Fruit fly (Drosophila melanogaster) whole organism, wandering third instar larva: ENCODE results near the gene CG15877.
A peak's percentile ranks its signal among the peaks of the same experiment; 100 is the strongest.

ENCODE experiments used
- Abd-B ChIP-seq: fragments of >200 bp; optimal IDR thresholded peaks from 2 replicates; lab custom pipeline; 2017; ENCODE audit warnings: missing biosample characterization, missing genetic modification characterization
- CG32264 ChIP-seq: fragments of 200-800 bp; sonication (Bioruptor generic); optimal IDR thresholded peaks from 2 replicates; lab custom pipeline; 2016; ENCODE audit warnings: missing biosample characterization, missing genetic modification characterization
- CG9705 ChIP-seq: fragments of 200-800 bp; sonication (Bioruptor generic); optimal IDR thresholded peaks from 2 replicates; lab custom pipeline; 2018; ENCODE audit warnings: missing biosample characterization, mild to moderate bottlenecking, missing genetic modification characterization
- CrebA ChIP-seq: fragments of 200-800 bp; sonication (Bioruptor generic); optimal IDR thresholded peaks from 2 replicates; lab custom pipeline; 2016; ENCODE audit warnings: missing biosample characterization, mild to moderate bottlenecking, missing genetic modification characterization, borderline replicate concordance
- Dfd ChIP-seq: fragments of >200 bp; optimal IDR thresholded peaks from 2 replicates; lab custom pipeline; 2017; ENCODE audit warnings: missing biosample characterization, missing genetic modification characterization
- Dif ChIP-seq: fragments of 200-275, 200-300 bp; sonication (Bioruptor generic); optimal IDR thresholded peaks from 2 replicates; lab custom pipeline; 2018; ENCODE audit warnings: missing biosample characterization, missing genetic modification characterization; ENCODE audit not compliant: partially characterized antibody
- GATAd ChIP-seq: sonication (Bioruptor generic); optimal IDR thresholded peaks from 2 replicates; lab custom pipeline; 2016; ENCODE audit warnings: missing biosample characterization, missing genetic modification characterization
- HLH106 ChIP-seq: fragments of 200-800 bp; optimal IDR thresholded peaks from 3 replicates; lab custom pipeline; 2019; ENCODE audit warnings: missing biosample characterization, mild to moderate bottlenecking, missing genetic modification characterization, moderate library complexity
- Hnf4 ChIP-seq: fragments of 200-800 bp; sonication (Bioruptor generic); optimal IDR thresholded peaks from 2 replicates; lab custom pipeline; 2016; ENCODE audit warnings: missing biosample characterization, mild to moderate bottlenecking, missing genetic modification characterization
- Hr78 ChIP-seq: fragments of >200 bp; optimal IDR thresholded peaks from 2 replicates; lab custom pipeline; 2017; ENCODE audit warnings: missing biosample characterization, missing genetic modification characterization
- Hr83 ChIP-seq: fragments of 200-300 bp; sonication (Bioruptor generic); optimal IDR thresholded peaks from 2 replicates; lab custom pipeline; 2016; ENCODE audit warnings: missing biosample characterization, mild to moderate bottlenecking, missing genetic modification characterization, moderate library complexity; ENCODE audit not compliant: poor library complexity, severe bottlenecking
- Jra ChIP-seq: sonication (Bioruptor generic); optimal IDR thresholded peaks from 2 replicates; lab custom pipeline; 2016; ENCODE audit warnings: missing biosample characterization, missing genetic modification characterization
- Mio ChIP-seq: sonication (Bioruptor generic); optimal IDR thresholded peaks from 2 replicates; lab custom pipeline; 2016; ENCODE audit warnings: missing biosample characterization, missing genetic modification characterization
- Myc ChIP-seq: fragments of >200 bp; optimal IDR thresholded peaks from 2 replicates; lab custom pipeline; 2017
- N ChIP-seq: fragments of >200 bp; optimal IDR thresholded peaks from 2 replicates; lab custom pipeline; 2018; ENCODE audit warnings: missing biosample characterization, missing external identifiers, missing genetic modification characterization
- OdsH ChIP-seq: fragments of 200-800 bp; sonication (Bioruptor generic); optimal IDR thresholded peaks from 2 replicates; lab custom pipeline; 2016; ENCODE audit warnings: missing biosample characterization, mild to moderate bottlenecking, missing genetic modification characterization
- Sp1 ChIP-seq: fragments of 200-800 bp; sonication (Bioruptor generic); optimal IDR thresholded peaks from 3 replicates; lab custom pipeline; 2019; ENCODE audit warnings: missing biosample characterization, mild to moderate bottlenecking, missing genetic modification characterization, moderate library complexity
- Vsx2 ChIP-seq: fragments of 200-300, 225-300 bp; sonication (Bioruptor generic); optimal IDR thresholded peaks from 2 replicates; lab custom pipeline; 2018; ENCODE audit warnings: missing biosample characterization, missing genetic modification characterization; ENCODE audit not compliant: partially characterized antibody
- br ChIP-seq: fragments of 200-800 bp; sonication (Bioruptor generic); optimal IDR thresholded peaks from 2 replicates; lab custom pipeline; 2016; ENCODE audit warnings: missing biosample characterization, missing genetic modification characterization
- brk ChIP-seq: fragments of 200-800 bp; sonication (Bioruptor generic); optimal IDR thresholded peaks from 2 replicates; lab custom pipeline; 2016; ENCODE audit warnings: missing biosample characterization, mild to moderate bottlenecking, missing genetic modification characterization
- dl ChIP-seq, 2 experiments: fragments of 175-275, 200-275 bp in 1 of 2; fragments of 200-275 bp in 1 of 2; sonication (Bioruptor generic); optimal IDR thresholded peaks; lab custom pipeline; 2018; ENCODE audit warnings: mild to moderate bottlenecking in 2 of 2, missing biosample characterization in 2 of 2, missing genetic modification characterization in 2 of 2, moderate library complexity in 2 of 2; ENCODE audit not compliant: partially characterized antibody in 2 of 2, insufficient read depth in 1 of 2
- dmrt93B ChIP-seq: fragments of 200-800 bp; sonication (Bioruptor generic); optimal IDR thresholded peaks from 2 replicates; lab custom pipeline; 2018; ENCODE audit warnings: missing biosample characterization, mild to moderate bottlenecking, missing genetic modification characterization
- dsf ChIP-seq: sonication (Bioruptor generic); optimal IDR thresholded peaks from 2 replicates; lab custom pipeline; 2016; ENCODE audit warnings: missing biosample characterization, missing genetic modification characterization, borderline replicate concordance
- ey ChIP-seq: fragments of 200-800 bp; sonication (Bioruptor generic); optimal IDR thresholded peaks from 2 replicates; lab custom pipeline; 2016; ENCODE audit warnings: missing biosample characterization, missing genetic modification characterization
- foxo ChIP-seq, 2 experiments: fragments of 200-800 bp; sonication (Bioruptor generic); optimal IDR thresholded peaks; 2 replicates in 1 of 2; 3 replicates in 1 of 2; lab custom pipeline; 2016 to 2017; ENCODE audit warnings: missing biosample characterization in 2 of 2, missing genetic modification characterization in 2 of 2
- fru ChIP-seq: fragments of 200-800 bp; sonication (Bioruptor generic); optimal IDR thresholded peaks from 3 replicates; lab custom pipeline; 2016; ENCODE audit warnings: missing biosample characterization, mild to moderate bottlenecking, missing genetic modification characterization
- h ChIP-seq: fragments of 200-800 bp; sonication (Bioruptor generic); optimal IDR thresholded peaks from 3 replicates; lab custom pipeline; 2016; ENCODE audit warnings: missing biosample characterization, mild to moderate bottlenecking, missing genetic modification characterization
- jim ChIP-seq: fragments of 175-275, 200-325 bp; sonication (Bioruptor generic); optimal IDR thresholded peaks from 2 replicates; lab custom pipeline; 2016; ENCODE audit warnings: missing biosample characterization, mild to moderate bottlenecking, missing genetic modification characterization
- lola ChIP-seq: fragments of >200 bp; optimal IDR thresholded peaks from 2 replicates; lab custom pipeline; 2017; ENCODE audit warnings: missing biosample characterization, missing genetic modification characterization
- pan ChIP-seq: fragments of >200 bp; optimal IDR thresholded peaks from 2 replicates; lab custom pipeline; 2017
- psq ChIP-seq: fragments of 200-800 bp; sonication (Bioruptor generic); optimal IDR thresholded peaks from 3 replicates; lab custom pipeline; 2017; ENCODE audit warnings: missing biosample characterization, mild to moderate bottlenecking, missing genetic modification characterization, moderate library complexity
- rgr ChIP-seq: fragments of 200-800 bp; sonication (Bioruptor generic); optimal IDR thresholded peaks from 3 replicates; lab custom pipeline; 2016; ENCODE audit warnings: missing biosample characterization, mild to moderate bottlenecking, missing genetic modification characterization
- sage ChIP-seq: fragments of 200-800 bp; sonication (Bioruptor generic); optimal IDR thresholded peaks from 2 replicates; lab custom pipeline; 2016; ENCODE audit warnings: missing biosample characterization, mild to moderate bottlenecking, missing genetic modification characterization
- sv ChIP-seq: fragments of 200-800 bp; sonication (Bioruptor generic); optimal IDR thresholded peaks from 3 replicates; lab custom pipeline; 2016; ENCODE audit warnings: missing biosample characterization, missing genetic modification characterization
- tai ChIP-seq: sonication (Bioruptor generic); optimal IDR thresholded peaks from 2 replicates; lab custom pipeline; 2016; ENCODE audit warnings: missing biosample characterization, missing genetic modification characterization
- usp ChIP-seq: fragments of >200 bp; optimal IDR thresholded peaks from 2 replicates; lab custom pipeline; 2017; ENCODE audit warnings: missing biosample characterization, missing genetic modification characterization
- woc ChIP-seq: sonication (Bioruptor generic); optimal IDR thresholded peaks from 2 replicates; lab custom pipeline; 2016; ENCODE audit warnings: missing biosample characterization, mild to moderate bottlenecking, missing genetic modification characterization

The CG15877 gene

dm6 chr3L:2385325-2386007 is 8.1 kb upstream of the CG15877 start:
- no peak for TF ChIP-seq ey (GFP tag; lab: Kevin White, UChicago)
- no peak for TF ChIP-seq jim (GFP tag; lab: Kevin White, UChicago)
- no peak for TF ChIP-seq Dif (GFP tag; lab: Kevin White, UChicago)
- TF ChIP-seq usp, result no peak
- TF ChIP-seq Sp1 (GFP tag; lab: Kevin White, UChicago), result no peak
- TF ChIP-seq, all 38 proteins: peak for 0

- TF ChIP-seq OdsH (GFP tag; lab: Kevin White, UChicago) (no peak), dsf (GFP tag; lab: Kevin White, UChicago) (no peak), foxo (GFP tag; optimal IDR thresholded peaks at IDR 0.05; lab: Kevin White, UChicago) (no peak), ey (GFP tag; lab: Kevin White, UChicago) (no peak), fru (GFP tag; lab: Kevin White, UChicago) (no peak), dl (GFP tag; optimal IDR thresholded peaks at IDR 0.05; lab: Kevin White, UChicago; ENCODE audit: insufficient read depth in 1 of 2, partially characterized antibody in 2 of 2) (no peak), Abd-B (GFP tag; lab: Kevin White, UChicago) (no peak), CG9705 (GFP tag; lab: Kevin White, UChicago) (no peak), usp (no peak), Hnf4 (no peak), Jra (GFP tag; lab: Kevin White, UChicago) (no peak), sv (no peak), dmrt93B (GFP tag; lab: Kevin White, UChicago) (no peak), brk (GFP tag; lab: Kevin White, UChicago) (no peak), Sp1 (GFP tag; lab: Kevin White, UChicago) (no peak), Myc (lab: Kevin White, UChicago) (no peak), Dfd (GFP tag; lab: Kevin White, UChicago) (no peak)
- TF ChIP-seq, all 38 proteins: peak for 0
Measured at dm6 chr3L:2379472-2379871, 2.1 kb upstream of the CG15877 start.

- TF ChIP-seq Dfd (GFP tag; lab: Kevin White, UChicago), result no peak
- TF ChIP-seq tai, result no peak
- no peak for TF ChIP-seq rgr (GFP tag; lab: Kevin White, UChicago)
- no peak for TF ChIP-seq Abd-B (GFP tag; lab: Kevin White, UChicago)
- no peak for TF ChIP-seq HLH106 (tag; lab: Kevin White, UChicago)
- no peak for TF ChIP-seq h (GFP tag; lab: Kevin White, UChicago)
Measured at dm6 chr3L:2378549-2378948, 1.2 kb upstream of the CG15877 start.

DNA sequence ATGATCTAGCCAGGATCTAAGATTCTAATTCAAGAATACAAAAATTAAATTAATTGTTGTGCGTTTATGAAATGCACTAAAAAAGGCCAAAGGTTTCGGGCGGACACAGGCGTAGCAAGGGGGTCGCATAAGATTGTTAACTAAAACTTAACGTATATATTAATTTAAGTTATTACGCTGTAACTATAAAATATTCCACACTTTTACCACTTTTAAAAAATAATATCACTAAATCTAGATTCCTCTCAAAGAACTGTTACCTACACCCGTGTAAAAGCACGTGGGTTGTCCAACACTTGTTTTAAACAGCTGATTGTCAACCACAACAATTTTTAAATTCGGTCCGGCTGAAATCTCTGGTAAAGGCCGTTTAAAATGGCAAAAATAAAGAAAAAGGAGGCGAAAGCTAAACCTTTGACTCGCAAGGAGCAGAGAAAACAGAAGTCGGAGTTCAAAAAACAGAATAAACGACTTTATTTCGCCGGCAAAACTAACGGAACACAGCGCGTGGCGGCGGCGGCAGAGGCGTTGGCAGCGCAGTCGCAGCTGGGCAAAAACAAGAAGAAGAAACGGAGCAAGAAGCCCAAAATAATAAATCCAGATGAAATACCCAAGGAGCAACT is 3.8 kb downstream of the CG15877 start, which contains the start of the genes mRpL23 and CG9004:
mRpL23 (minus strand) TSS at position 284 of the 623 bp plus-strand sequence.
CG9004 (plus strand) TSS at position 308 of the 623 bp plus-strand sequence.
- TF ChIP-seq fru (GFP tag; lab: Kevin White, UChicago) (peak; percentile 99), foxo (GFP tag; optimal IDR thresholded peaks at IDR 0.05; lab: Kevin White, UChicago) (peak; percentile 91 to 99), ey (GFP tag; lab: Kevin White, UChicago) (peak; percentile 99), Mio (GFP tag; lab: Kevin White, UChicago) (peak; percentile 92), dsf (GFP tag; lab: Kevin White, UChicago) (peak; percentile 97), Abd-B (GFP tag; lab: Kevin White, UChicago) (no peak), CG32264 (GFP tag; lab: Kevin White, UChicago) (peak; percentile 97), Sp1 (GFP tag; lab: Kevin White, UChicago) (peak; percentile 99), sv (peak; percentile 99), woc (GFP tag; lab: Kevin White, UChicago) (peak; percentile 96), OdsH (GFP tag; lab: Kevin White, UChicago) (peak; percentile 99), dmrt93B (GFP tag; lab: Kevin White, UChicago) (peak; percentile 99), rgr (GFP tag; lab: Kevin White, UChicago) (peak; percentile 100), lola (GFP tag; lab: Kevin White, UChicago) (no peak), HLH106 (tag; lab: Kevin White, UChicago) (peak; percentile 99), sage (GFP tag; lab: Kevin White, UChicago) (peak; percentile 97), psq (GFP tag; lab: Kevin White, UChicago) (peak; percentile 98), CrebA (no peak), brk (GFP tag; lab: Kevin White, UChicago) (peak; percentile 98), Hr78 (GFP tag; lab: Kevin White, UChicago) (no peak), br (GFP tag; lab: Kevin White, UChicago) (peak; percentile 99), dl (GFP tag; optimal IDR thresholded peaks at IDR 0.05; lab: Kevin White, UChicago; ENCODE audit: insufficient read depth in 1 of 2, partially characterized antibody in 2 of 2) (no peak), Jra (GFP tag; lab: Kevin White, UChicago) (peak; percentile 98), Myc (lab: Kevin White, UChicago) (peak; percentile 37), h (GFP tag; lab: Kevin White, UChicago) (peak; percentile 100), Dfd (GFP tag; lab: Kevin White, UChicago) (peak; percentile 97), pan (no peak), tai (no peak), Dif (GFP tag; lab: Kevin White, UChicago) (no peak), usp (no peak), GATAd (GFP tag; lab: Kevin White, UChicago) (peak; percentile 98), jim (GFP tag; lab: Kevin White, UChicago) (peak; percentile 91), N (no peak), Vsx2 (GFP tag; lab: Kevin White, UChicago) (no peak), Hr83 (GFP tag; lab: Kevin White, UChicago) (peak; percentile 96)
